Worm (Caenorhabditis elegans) whole organism, L1 larva: ENCODE measurements around the gene B0554.4.

Experiments
- egl-27 ChIP-seq, 2 experiments: fragments of 150-350 bp in 1 of 2; sonication (generic microtip); optimal IDR thresholded peaks; 3 replicates each; lab custom pipeline; 2017 to 2018; ENCODE audit warnings: missing biosample characterization in 2 of 2, missing genetic modification characterization in 2 of 2, missing genetic modification reagents in 2 of 2
- zag-1 ChIP-seq: fragments of 150-350 bp; optimal IDR thresholded peaks from 2 replicates; lab custom pipeline; 2014; ENCODE audit warnings: missing biosample characterization, missing genetic modification characterization

DNA sequence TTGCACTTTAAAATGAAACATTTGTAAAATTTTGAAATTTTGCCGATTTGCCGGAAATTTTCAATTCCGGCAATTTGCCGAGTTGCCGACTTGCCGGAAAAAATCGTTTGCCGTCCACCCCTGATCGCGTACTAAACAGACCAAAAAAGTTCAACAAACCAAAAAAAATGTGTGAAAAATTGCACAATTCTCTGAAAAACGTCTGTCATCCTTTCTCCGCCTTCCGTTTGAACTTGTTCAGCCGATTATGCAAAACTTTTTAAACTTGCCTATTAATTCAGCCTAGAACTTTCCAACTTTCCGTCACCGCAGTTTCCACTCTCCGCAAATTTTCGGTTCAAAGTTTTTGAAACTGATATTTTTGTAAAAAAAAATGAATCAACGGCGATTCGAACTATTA lies 4.8 kb upstream of the B0554.4 start, which contains the start of gene B0554.5:
- TF ChIP-seq zag-1 (tag; lab: Kevin White, UChicago): no peak
- no peak for TF ChIP-seq egl-27 (tag; optimal IDR thresholded peaks at IDR 0.05; lab: Kevin White, UChicago)
